Worm (Caenorhabditis elegans) whole organism, L4/young adult: ENCODE results near the gene srh-200.

Source experiments
- W03F9.2 ChIP-seq: fragments of 150-350 bp; optimal IDR thresholded peaks from 2 replicates; lab custom pipeline; 2014; ENCODE audit warnings: missing biosample characterization, missing genetic modification characterization
- dao-5 ChIP-seq: sonication (generic microtip); optimal IDR thresholded peaks from 2 replicates; lab custom pipeline; 2016; ENCODE audit warnings: missing genotype, missing genetic modification characterization, moderate library complexity, missing compliant biosample characterization
- him-1 ChIP-seq: sonication (generic microtip); optimal IDR thresholded peaks from 2 replicates; lab custom pipeline; 2016; ENCODE audit warnings: missing genotype, missing genetic modification reagents, missing genetic modification characterization, missing compliant biosample characterization

DNA sequence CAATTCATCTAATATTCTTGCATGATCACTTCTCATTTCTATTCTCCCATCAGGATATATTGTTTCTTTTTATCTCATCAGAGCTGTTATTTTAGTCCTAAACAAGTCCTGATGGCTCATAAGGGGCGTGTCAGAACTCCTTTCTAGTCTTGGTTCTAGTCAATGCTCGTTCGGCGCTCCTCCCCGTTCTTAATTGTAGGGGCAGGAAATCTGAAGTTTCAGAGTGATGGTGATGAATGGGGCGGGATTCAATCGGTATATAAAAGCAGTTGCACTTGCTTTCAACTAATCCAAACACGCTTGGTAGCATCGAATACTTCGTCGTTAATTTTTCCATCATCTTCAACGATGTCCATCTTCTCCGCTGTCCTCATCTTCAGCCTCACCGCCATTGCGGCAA is 18.8 kb upstream of the srh-200 start, which contains the start of gene C12D5.4:
- no peak for TF ChIP-seq W03F9.2
- TF ChIP-seq dao-5 (tag; lab: Kevin White, UChicago), result no peak
- no peak for TF ChIP-seq him-1 (tag; lab: Kevin White, UChicago)
